Fruit fly (Drosophila melanogaster) whole organism, embryonic: ENCODE data around the gene CG31089.
A peak's percentile ranks its signal among the peaks of the same experiment; 100 is the strongest.

Source experiments
- CG10959 ChIP-seq: fragments of 200-800 bp; sonication (Bioruptor generic); IDR thresholded peaks from 2 replicates; pipeline ENCODE4 v1.3.6; 2022; ENCODE audit warnings: missing biosample characterization, missing genetic modification characterization
- CG11247 ChIP-seq: fragments of 200-800 bp; sonication (Bioruptor generic); IDR thresholded peaks from 2 replicates; pipeline ENCODE4 v1.3.6; 2022; ENCODE audit warnings: missing biosample characterization, missing genetic modification characterization
- CG11695 ChIP-seq: fragments of 200-800 bp; sonication (Bioruptor generic); IDR thresholded peaks from 3 replicates; pipeline ENCODE4 v1.3.6; 2022; ENCODE audit warnings: missing biosample characterization, missing genetic modification characterization
- CG11696 ChIP-seq: fragments of 200-800 bp; sonication (Bioruptor generic); IDR thresholded peaks from 2 replicates; pipeline ENCODE4 v1.3.6; 2022; ENCODE audit warnings: missing biosample characterization, missing genetic modification characterization
- CG12104 ChIP-seq: fragments of 200-800 bp; sonication (Bioruptor generic); optimal IDR thresholded peaks from 3 replicates; lab custom pipeline; 2016; ENCODE audit warnings: missing biosample characterization, missing genetic modification characterization
- CG12236 ChIP-seq: fragments of 200-800 bp; sonication (Bioruptor generic); optimal IDR thresholded peaks from 2 replicates; lab custom pipeline; 2016; ENCODE audit warnings: missing biosample characterization, missing genetic modification characterization
- CG13894 ChIP-seq: fragments of 200-800 bp; sonication (Bioruptor generic); optimal IDR thresholded peaks from 3 replicates; lab custom pipeline; 2018; ENCODE audit warnings: missing biosample characterization, mild to moderate bottlenecking, missing genetic modification characterization, moderate library complexity
- CG1647 ChIP-seq: fragments of 200-800 bp; sonication (Bioruptor generic); optimal IDR thresholded peaks from 3 replicates; lab custom pipeline; 2016; ENCODE audit warnings: missing biosample characterization, missing genetic modification characterization
- CG18764 ChIP-seq: fragments of 200-800 bp; sonication (Bioruptor generic); optimal IDR thresholded peaks from 3 replicates; lab custom pipeline; 2016; ENCODE audit warnings: missing biosample characterization, missing genetic modification characterization
- CG2889 ChIP-seq: fragments of 200-800 bp; sonication (Bioruptor generic); IDR thresholded peaks from 3 replicates; pipeline ENCODE4 v1.3.6; 2022; ENCODE audit warnings: missing biosample characterization, missing genetic modification characterization
- CG30403 ChIP-seq: fragments of 200-800 bp; sonication (Bioruptor generic); optimal IDR thresholded peaks from 3 replicates; lab custom pipeline; 2016; ENCODE audit warnings: missing biosample characterization, missing genetic modification characterization
- CG31365 ChIP-seq: fragments of 200-800 bp; sonication (Bioruptor generic); optimal IDR thresholded peaks from 2 replicates; lab custom pipeline; 2018; ENCODE audit warnings: missing biosample characterization, mild to moderate bottlenecking, missing genetic modification characterization
- CG31388 ChIP-seq: fragments of 200-800 bp; sonication (Bioruptor generic); optimal IDR thresholded peaks from 2 replicates; lab custom pipeline; 2016; ENCODE audit warnings: missing biosample characterization, missing genetic modification characterization
- CG4404 ChIP-seq: fragments of 200-800 bp; sonication (Bioruptor generic); IDR thresholded peaks from 2 replicates; pipeline ENCODE4 v1.3.6; 2022; ENCODE audit warnings: missing biosample characterization, missing genetic modification characterization
- CG6175 ChIP-seq: fragments of 200-800 bp; sonication (Bioruptor generic); IDR thresholded peaks from 3 replicates; pipeline ENCODE4 v1.3.6; 2022; ENCODE audit warnings: missing biosample characterization, missing genetic modification characterization
- CG6683 ChIP-seq: fragments of 200-800 bp; sonication (Bioruptor generic); optimal IDR thresholded peaks from 2 replicates; lab custom pipeline; 2017; ENCODE audit warnings: missing biosample characterization, mild to moderate bottlenecking, missing genetic modification characterization, missing genetic modification reagents
- CG7372 ChIP-seq: fragments of 200-800 bp; sonication (Bioruptor generic); IDR thresholded peaks from 2 replicates; pipeline ENCODE4 v1.3.6; 2022; ENCODE audit warnings: missing biosample characterization, missing genetic modification characterization
- CG7963 ChIP-seq: fragments of 200-800 bp; sonication (Bioruptor generic); IDR thresholded peaks from 3 replicates; pipeline ENCODE4 v1.3.6; 2022; ENCODE audit warnings: missing biosample characterization, missing genetic modification characterization; ENCODE audit not compliant: partially characterized antibody
- CG9876 ChIP-seq: fragments of 200-800 bp; sonication (Bioruptor generic); optimal IDR thresholded peaks from 2 replicates; lab custom pipeline; 2016; ENCODE audit warnings: missing biosample characterization, missing genetic modification characterization
- Camta ChIP-seq: fragments of 200-800 bp; sonication (Bioruptor generic); optimal IDR thresholded peaks from 2 replicates; lab custom pipeline; 2016; ENCODE audit warnings: missing biosample characterization, missing genetic modification characterization
- Deaf1 ChIP-seq: fragments of 200-800 bp; optimal IDR thresholded peaks from 3 replicates; lab custom pipeline; 2019; ENCODE audit warnings: missing biosample characterization, mild to moderate bottlenecking, missing genetic modification characterization, moderate library complexity
- Dek ChIP-seq: fragments of 200-800 bp; sonication (Bioruptor generic); optimal IDR thresholded peaks from 3 replicates; lab custom pipeline; 2019; ENCODE audit warnings: missing biosample characterization, mild to moderate bottlenecking, missing genetic modification characterization, moderate library complexity
- Doc2 ChIP-seq: fragments of 200-800 bp; sonication (Bioruptor generic); IDR thresholded peaks from 2 replicates; pipeline ENCODE4 v1.3.6; 2022; ENCODE audit warnings: missing biosample characterization, missing genetic modification characterization
- H2.0 ChIP-seq: fragments of 200-800 bp; sonication (Bioruptor generic); IDR thresholded peaks from 2 replicates; pipeline ENCODE4 v1.3.6; 2022; ENCODE audit warnings: missing biosample characterization, missing genetic modification characterization
- Mes4 ChIP-seq: fragments of 200-800 bp; sonication (Bioruptor generic); optimal IDR thresholded peaks from 2 replicates; lab custom pipeline; 2016; ENCODE audit warnings: missing biosample characterization, missing genetic modification characterization
- NC2α ChIP-seq: fragments of 200-800 bp; sonication (Bioruptor generic); optimal IDR thresholded peaks from 2 replicates; lab custom pipeline; 2016; ENCODE audit warnings: missing biosample characterization, missing genetic modification characterization
- NFAT ChIP-seq: fragments of 200-800 bp; sonication (Bioruptor generic); IDR thresholded peaks from 2 replicates; pipeline ENCODE4 v1.3.6; 2022; ENCODE audit warnings: missing biosample characterization, missing genetic modification characterization
- Nf-YC ChIP-seq: fragments of 200-800 bp; optimal IDR thresholded peaks from 3 replicates; lab custom pipeline; 2019; ENCODE audit warnings: missing biosample characterization, mild to moderate bottlenecking, missing genetic modification characterization, moderate library complexity
- Spps ChIP-seq: fragments of 200-800 bp; sonication (Bioruptor generic); optimal IDR thresholded peaks from 2 replicates; lab custom pipeline; 2018; ENCODE audit warnings: missing biosample characterization, mild to moderate bottlenecking, missing genetic modification characterization
- Sry-δ ChIP-seq: fragments of 200-800 bp; sonication (Bioruptor generic); optimal IDR thresholded peaks from 2 replicates; lab custom pipeline; 2016; ENCODE audit warnings: missing biosample characterization, missing genetic modification characterization
- Xrp1 ChIP-seq: fragments of 200-800 bp; sonication (Bioruptor generic); IDR thresholded peaks from 2 replicates; pipeline ENCODE4 v1.3.6; 2022; ENCODE audit warnings: missing biosample characterization, missing genetic modification characterization
- al ChIP-seq: fragments of 200-800 bp; sonication (Bioruptor generic); IDR thresholded peaks from 2 replicates; pipeline ENCODE4 v1.3.6; 2022; ENCODE audit warnings: missing biosample characterization, missing genetic modification characterization
- bcd ChIP-seq: fragments of 200-800 bp; sonication (Bioruptor generic); optimal IDR thresholded peaks from 2 replicates; lab custom pipeline; 2017; ENCODE audit warnings: missing biosample characterization, mild to moderate bottlenecking, missing genetic modification characterization
- cas ChIP-seq: fragments of 200-800 bp; sonication (Bioruptor generic); IDR thresholded peaks from 2 replicates; pipeline ENCODE4 v1.3.6; 2022; ENCODE audit warnings: missing biosample characterization, missing genetic modification characterization
- ci ChIP-seq: fragments of 200-800 bp; sonication (Bioruptor generic); IDR thresholded peaks from 3 replicates; pipeline ENCODE4 v1.3.6; 2022; ENCODE audit warnings: missing biosample characterization, missing genetic modification characterization
- dan ChIP-seq: fragments of 200-800 bp; sonication (Bioruptor generic); IDR thresholded peaks from 2 replicates; pipeline ENCODE4 v1.3.6; 2022; ENCODE audit warnings: missing biosample characterization, missing genetic modification characterization
- emc ChIP-seq: fragments of 200-800 bp; sonication (Bioruptor generic); optimal IDR thresholded peaks from 2 replicates; lab custom pipeline; 2016; ENCODE audit warnings: missing biosample characterization, missing genetic modification characterization
- en ChIP-seq: fragments of 200-800 bp; sonication (Bioruptor generic); optimal IDR thresholded peaks from 2 replicates; lab custom pipeline; 2016; ENCODE audit warnings: missing biosample characterization, missing genetic modification characterization
- esg ChIP-seq: fragments of 200-800 bp; sonication (Bioruptor generic); conservative IDR thresholded peaks from 2 replicates; pipeline ENCODE4 v1.3.6; 2022; ENCODE audit warnings: missing biosample characterization, missing genetic modification characterization
- eve ChIP-seq, 2 experiments: fragments of >200 bp; optimal IDR thresholded peaks; 2 replicates each; lab custom pipeline; 2017; ENCODE audit warnings: missing biosample characterization in 2 of 2, missing genetic modification characterization in 2 of 2
- fru ChIP-seq: fragments of >200 bp; optimal IDR thresholded peaks from 2 replicates; lab custom pipeline; 2017
- ftz-f1 ChIP-seq: fragments of 200-800 bp; sonication (Bioruptor generic); optimal IDR thresholded peaks from 2 replicates; lab custom pipeline; 2016; ENCODE audit warnings: missing biosample characterization, missing genetic modification characterization
- gro ChIP-seq: fragments of 200-800 bp; sonication (Bioruptor generic); optimal IDR thresholded peaks from 2 replicates; lab custom pipeline; 2016; ENCODE audit warnings: missing biosample characterization, missing genetic modification characterization
- maf-S ChIP-seq: fragments of 200-800 bp; sonication (Bioruptor generic); optimal IDR thresholded peaks from 2 replicates; lab custom pipeline; 2016; ENCODE audit warnings: missing biosample characterization, missing genetic modification characterization
- mirr ChIP-seq: fragments of 200-800 bp; sonication (Bioruptor generic); optimal IDR thresholded peaks from 3 replicates; lab custom pipeline; 2018; ENCODE audit warnings: missing biosample characterization, mild to moderate bottlenecking, missing genetic modification characterization
- mld ChIP-seq: fragments of 200-800 bp; sonication (Bioruptor generic); IDR thresholded peaks from 3 replicates; pipeline ENCODE4 v1.3.6; 2022; ENCODE audit warnings: missing biosample characterization, missing genetic modification characterization; ENCODE audit not compliant: partially characterized antibody
- pzg ChIP-seq: fragments of 200-800 bp; sonication (Bioruptor generic); optimal IDR thresholded peaks from 3 replicates; lab custom pipeline; 2018; ENCODE audit warnings: missing biosample characterization, mild to moderate bottlenecking, missing genetic modification characterization, moderate library complexity
- slou ChIP-seq: fragments of 200-800 bp; sonication (Bioruptor generic); optimal IDR thresholded peaks from 3 replicates; lab custom pipeline; 2016; ENCODE audit warnings: missing biosample characterization, missing genetic modification characterization
- ssp ChIP-seq: fragments of 200-800 bp; sonication (Bioruptor generic); IDR thresholded peaks from 2 replicates; pipeline ENCODE4 v1.3.6; 2022; ENCODE audit warnings: missing biosample characterization, missing genetic modification characterization
- tap ChIP-seq: fragments of 200-800 bp; optimal IDR thresholded peaks from 3 replicates; lab custom pipeline; 2019; ENCODE audit warnings: missing biosample characterization, mild to moderate bottlenecking, missing genetic modification characterization, moderate library complexity
- twi ChIP-seq: fragments of 200-800 bp; optimal IDR thresholded peaks from 2 replicates; lab custom pipeline; 2019; ENCODE audit warnings: missing biosample characterization, mild to moderate bottlenecking, missing genetic modification characterization, moderate library complexity
- unc-4 ChIP-seq: fragments of 200-800 bp; sonication (Bioruptor generic); IDR thresholded peaks from 2 replicates; pipeline ENCODE4 v1.3.6; 2022; ENCODE audit warnings: missing biosample characterization, missing genetic modification characterization; ENCODE audit not compliant: partially characterized antibody
- zfh2 ChIP-seq: fragments of 200-800 bp; sonication (Bioruptor generic); optimal IDR thresholded peaks from 2 replicates; lab custom pipeline; 2016; ENCODE audit warnings: missing biosample characterization, missing genetic modification characterization

The CG31089 gene

dm6 chr3R:25884301-25884700 is 18.1 kb upstream of the CG31089 start:
- no peak for TF ChIP-seq mirr
- TF ChIP-seq eve (GFP tag; optimal IDR thresholded peaks at IDR 0.05; lab: Kevin White, UChicago), result peak in 1 of 2 experiments; percentile 65
- TF ChIP-seq bcd, result peak; percentile 42
- TF ChIP-seq cas, result no peak
- TF ChIP-seq CG31365 (tag; lab: Kevin White, UChicago), result no peak
- TF ChIP-seq CG10959 (GFP tag; lab: Robert Waterston, UW), result peak; percentile 39; the same call in 1 of the 2 replicates
- no peak for TF ChIP-seq maf-S
- no peak for TF ChIP-seq pzg
- peak; percentile 75 for TF ChIP-seq Spps (tag; lab: Kevin White, UChicago)
- TF ChIP-seq CG9876 (GFP tag; lab: Kevin White, UChicago), result no peak
- no peak for TF ChIP-seq CG1647 (GFP tag; lab: Kevin White, UChicago)
- peak; percentile 49 for TF ChIP-seq CG18764 (GFP tag; lab: Kevin White, UChicago)
- no peak for TF ChIP-seq CG13894 (tag; lab: Kevin White, UChicago)
- TF ChIP-seq mld (GFP tag; lab: Robert Waterston, UW), result no peak
- no peak for TF ChIP-seq CG2889 (GFP tag; lab: Robert Waterston, UW)
- TF ChIP-seq Mes4, result no peak
- TF ChIP-seq ci (GFP tag; lab: Robert Waterston, UW), result no peak
- peak; percentile 38; the same call in 1 of the 2 replicates for TF ChIP-seq H2.0 (GFP tag; lab: Robert Waterston, UW)
- no peak for TF ChIP-seq NFAT (GFP tag; lab: Robert Waterston, UW)
- no peak for TF ChIP-seq ftz-f1 (GFP tag; lab: Kevin White, UChicago)
- TF ChIP-seq Sry-δ, result no peak
- TF ChIP-seq unc-4 (GFP tag; lab: Robert Waterston, UW), result no peak
- TF ChIP-seq CG11696 (GFP tag; lab: Robert Waterston, UW), result 0 out of 2 replicates have a peak, but pooled peaks have one; percentile 6
- TF ChIP-seq NC2α (GFP tag; lab: Kevin White, UChicago), result no peak
- TF ChIP-seq esg (GFP tag; lab: Robert Waterston, UW), result peak; percentile 27; the same call in 1 of the 2 replicates
- TF ChIP-seq CG11247 (GFP tag; lab: Robert Waterston, UW), result 0 out of 2 replicates have a peak, but pooled peaks have one; percentile 13
- TF ChIP-seq CG30403 (GFP tag; lab: Kevin White, UChicago), result peak; percentile 73
- TF ChIP-seq Xrp1 (GFP tag; lab: Robert Waterston, UW), result peak; percentile 78
- TF ChIP-seq CG12104 (GFP tag; lab: Kevin White, UChicago), result peak; percentile 54
- TF ChIP-seq CG6175, result no peak
- no peak for TF ChIP-seq fru (lab: Kevin White, UChicago)
- TF ChIP-seq slou (GFP tag; lab: Kevin White, UChicago), result no peak
- TF ChIP-seq zfh2, result no peak
- TF ChIP-seq CG7963 (GFP tag; lab: Robert Waterston, UW), result no peak
- no peak for TF ChIP-seq CG6683 (GFP tag; lab: Kevin White, UChicago)
- TF ChIP-seq dan (GFP tag; lab: Robert Waterston, UW), result no peak
- TF ChIP-seq CG4404 (GFP tag; lab: Robert Waterston, UW), result no peak
- TF ChIP-seq al (GFP tag; lab: Robert Waterston, UW), result no peak
- TF ChIP-seq CG11695 (GFP tag; lab: Robert Waterston, UW), result peak; percentile 63; the same call in 2 of the 3 replicates
- TF ChIP-seq CG31388 (GFP tag; lab: Kevin White, UChicago), result no peak
- TF ChIP-seq ssp (GFP tag; lab: Robert Waterston, UW), result no peak
- TF ChIP-seq CG12236 (GFP tag; lab: Kevin White, UChicago), result no peak
- TF ChIP-seq Deaf1 (tag; lab: Kevin White, UChicago), result peak; percentile 38
- TF ChIP-seq Nf-YC, result peak; percentile 13
- TF ChIP-seq Dek, result peak; percentile 7
- peak; percentile 46 for TF ChIP-seq Camta (GFP tag; lab: Kevin White, UChicago)
- peak; percentile 63 for TF ChIP-seq twi
- no peak for TF ChIP-seq emc (GFP tag; lab: Kevin White, UChicago)
- TF ChIP-seq gro (GFP tag; lab: Kevin White, UChicago), result no peak
- TF ChIP-seq tap (tag; lab: Kevin White, UChicago), result peak; percentile 69
- no peak for TF ChIP-seq CG7372 (GFP tag; lab: Robert Waterston, UW)
- TF ChIP-seq en (GFP tag; lab: Kevin White, UChicago), result no peak
- TF ChIP-seq Doc2 (GFP tag; lab: Robert Waterston, UW), result no peak
